Worm (Caenorhabditis elegans) whole organism, midembryonic: ENCODE data around the gene str-97.

ENCODE experiments used
- T22C8.4 ChIP-seq: fragments of 200-800 bp; sonication (Bioruptor generic); IDR thresholded peaks from 2 replicates; pipeline ENCODE4 v1.3.6; 2022; ENCODE audit warnings: missing genetic modification characterization, missing compliant biosample characterization
- cog-1 ChIP-seq: sonication (generic microtip); optimal IDR thresholded peaks from 2 replicates; lab custom pipeline; 2016; ENCODE audit warnings: missing genetic modification characterization, missing compliant biosample characterization
- flt-1 ChIP-seq: fragments of 200-800 bp; sonication (Bioruptor generic); IDR thresholded peaks from 2 replicates; pipeline ENCODE4 v1.3.6; 2022; ENCODE audit warnings: missing genetic modification characterization, missing compliant biosample characterization
- klf-2 ChIP-seq: fragments of 200-800 bp; sonication (Bioruptor generic); conservative IDR thresholded peaks from 2 replicates; pipeline ENCODE4 v1.3.6; 2022; ENCODE audit warnings: missing genetic modification reagents, missing genetic modification characterization, missing compliant biosample characterization
- med-1 ChIP-seq: sonication (generic microtip); optimal IDR thresholded peaks from 2 replicates; lab custom pipeline; 2017; ENCODE audit warnings: missing genetic modification characterization, mild to moderate bottlenecking, missing compliant biosample characterization, antibody characterized with exemption, missing genetic modification reagents; ENCODE audit not compliant: insufficient read depth
- ref-1 ChIP-seq: fragments of 200-800 bp; sonication (Bioruptor generic); conservative IDR thresholded peaks from 2 replicates; pipeline ENCODE4 v1.3.6; 2022; ENCODE audit warnings: missing genetic modification reagents, missing genetic modification characterization, missing compliant biosample characterization
- tab-1 ChIP-seq: fragments of 200-800 bp; sonication (Bioruptor generic); IDR thresholded peaks from 2 replicates; pipeline ENCODE4 v1.3.6; 2022; ENCODE audit warnings: missing genetic modification characterization, missing compliant biosample characterization
- ztf-23 ChIP-seq: fragments of 200-800 bp; sonication (Bioruptor generic); IDR thresholded peaks from 2 replicates; pipeline ENCODE4 v1.3.6; 2022; ENCODE audit warnings: missing genetic modification reagents, missing genetic modification characterization, missing compliant biosample characterization
- ztf-29 ChIP-seq: fragments of 200-800 bp; sonication (Bioruptor generic); IDR thresholded peaks from 2 replicates; pipeline ENCODE4 v1.3.6; 2022; ENCODE audit warnings: missing genetic modification reagents, missing genetic modification characterization, missing compliant biosample characterization

str-97 gene

ce11 chrV:16120499-16120898, 34.5 kb downstream of the str-97 start:
- TF ChIP-seq tab-1 (GFP tag; lab: Robert Waterston, UW) (no peak), ztf-29 (GFP tag; lab: Robert Waterston, UW) (no peak), klf-2 (GFP tag; lab: Robert Waterston, UW) (no peak), ref-1 (GFP tag; lab: Robert Waterston, UW) (no peak), med-1 (no peak), flt-1 (GFP tag; lab: Robert Waterston, UW) (no peak), cog-1 (no peak), ztf-23 (GFP tag; lab: Robert Waterston, UW) (no peak), T22C8.4 (GFP tag; lab: Robert Waterston, UW) (no peak)

ce11 chrV:16118601-16119000, 36.4 kb downstream of the str-97 start, which contains the start of gene str-103:
Gene str-103 (minus strand): TSS chrV:16118701.
- TF ChIP-seq flt-1 (GFP tag; lab: Robert Waterston, UW) = no peak
- TF ChIP-seq ref-1 (GFP tag; lab: Robert Waterston, UW) = no peak
- TF ChIP-seq T22C8.4 (GFP tag; lab: Robert Waterston, UW) = no peak
- TF ChIP-seq cog-1 = no peak
- no peak for TF ChIP-seq ztf-23 (GFP tag; lab: Robert Waterston, UW)
- no peak for TF ChIP-seq klf-2 (GFP tag; lab: Robert Waterston, UW)
- no peak for TF ChIP-seq ztf-29 (GFP tag; lab: Robert Waterston, UW)
- TF ChIP-seq tab-1 (GFP tag; lab: Robert Waterston, UW) = no peak
- TF ChIP-seq med-1 = no peak

ce11 chrV:16115381-16115780, 39.6 kb downstream of the str-97 start, which contains the start of gene str-25:
Gene str-25 (plus strand): TSS chrV:16115681.
- TF ChIP-seq ref-1 (GFP tag; lab: Robert Waterston, UW) (no peak), T22C8.4 (GFP tag; lab: Robert Waterston, UW) (no peak), klf-2 (GFP tag; lab: Robert Waterston, UW) (no peak), flt-1 (GFP tag; lab: Robert Waterston, UW) (no peak), ztf-23 (GFP tag; lab: Robert Waterston, UW) (no peak), tab-1 (GFP tag; lab: Robert Waterston, UW) (no peak), ztf-29 (GFP tag; lab: Robert Waterston, UW) (no peak), med-1 (no peak), cog-1 (no peak)

DNA sequence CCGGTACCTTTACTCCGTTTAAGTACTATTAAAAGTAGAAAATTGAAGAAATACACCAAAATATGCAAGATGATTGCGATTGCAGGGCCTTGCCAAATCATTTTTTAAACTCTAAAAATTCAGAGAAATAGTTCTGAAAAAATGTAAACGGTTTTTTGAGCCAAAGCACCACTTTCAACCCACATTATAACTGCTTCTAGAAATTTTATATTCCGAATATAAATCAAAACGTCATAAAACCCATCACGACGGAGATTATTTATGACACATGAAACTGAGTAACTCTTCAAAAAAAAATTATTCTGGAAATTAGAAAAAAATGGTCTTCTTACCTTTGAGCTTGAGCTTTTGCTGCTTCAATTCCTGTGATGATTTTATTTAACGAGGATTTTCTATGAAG, 40.8 kb downstream of the str-97 start, which contains the start of gene srxa-16:
srxa-16 (minus strand) TSS at position 101 of the 400 bp plus-strand sequence.
- TF ChIP-seq ztf-23 (GFP tag; lab: Robert Waterston, UW) (no peak), T22C8.4 (GFP tag; lab: Robert Waterston, UW) (no peak), flt-1 (GFP tag; lab: Robert Waterston, UW) (no peak), cog-1 (no peak), ref-1 (GFP tag; lab: Robert Waterston, UW) (no peak), ztf-29 (GFP tag; lab: Robert Waterston, UW) (no peak), klf-2 (GFP tag; lab: Robert Waterston, UW) (no peak), med-1 (no peak), tab-1 (GFP tag; lab: Robert Waterston, UW) (no peak)
